Worm (Caenorhabditis elegans) whole organism, young adult: ENCODE measurements around the gene srg-6.

Experiments
- B0035.1 ChIP-seq: sonication (generic microtip); optimal IDR thresholded peaks from 2 replicates; lab custom pipeline; 2016; ENCODE audit warnings: missing genetic modification characterization, mild to moderate bottlenecking, missing compliant biosample characterization, missing genotype, missing genetic modification reagents
- F10E7.11 ChIP-seq: sonication (generic microtip); optimal IDR thresholded peaks from 2 replicates; lab custom pipeline; 2017; ENCODE audit warnings: mild to moderate bottlenecking, missing genetic modification characterization, moderate library complexity, missing compliant biosample characterization
- F37B4.10 ChIP-seq: fragments of 200-800 bp; sonication (Bioruptor generic); IDR thresholded peaks from 2 replicates; pipeline ENCODE4 v1.3.6; 2022; ENCODE audit warnings: missing genetic modification characterization, missing compliant biosample characterization
- ama-1 ChIP-seq, 3 experiments: fragments of 150-350 bp in 1 of 3; sonication (generic microtip) in 2 of 3; optimal IDR thresholded peaks; 2 replicates each; lab custom pipeline; 2014 to 2018; ENCODE audit warnings: missing biosample characterization in 2 of 3, missing genetic modification characterization in 2 of 3, missing genetic modification reagents in 2 of 3

- TF ChIP-seq B0035.1 (tag; lab: Kevin White, UChicago) (no peak), F10E7.11 (tag; lab: Kevin White, UChicago) (no peak), ama-1 (optimal IDR thresholded peaks at IDR 0.05; lab: Kevin White, UChicago) (no peak), ama-1 (GFP tag; optimal IDR thresholded peaks at IDR 0.05; lab: Kevin White, UChicago) (no peak), F37B4.10 (no peak)
Observed at ce11 chrIII:6289366-6289765, 23.6 kb upstream of the srg-6 start.
